Fruit fly (Drosophila melanogaster) whole organism, pupa: ENCODE data around the gene CG11417.

ENCODE experiments used
- CG15710 ChIP-seq: fragments of 200-800 bp; sonication (Bioruptor generic); optimal IDR thresholded peaks from 2 replicates; lab custom pipeline; 2018; ENCODE audit warnings: missing biosample characterization, mild to moderate bottlenecking, missing genetic modification characterization, moderate library complexity
- D1 ChIP-seq: fragments of 200-800 bp; sonication (Bioruptor generic); optimal IDR thresholded peaks from 2 replicates; lab custom pipeline; 2018; ENCODE audit warnings: missing biosample characterization, mild to moderate bottlenecking, missing genetic modification characterization, moderate library complexity

DNA sequence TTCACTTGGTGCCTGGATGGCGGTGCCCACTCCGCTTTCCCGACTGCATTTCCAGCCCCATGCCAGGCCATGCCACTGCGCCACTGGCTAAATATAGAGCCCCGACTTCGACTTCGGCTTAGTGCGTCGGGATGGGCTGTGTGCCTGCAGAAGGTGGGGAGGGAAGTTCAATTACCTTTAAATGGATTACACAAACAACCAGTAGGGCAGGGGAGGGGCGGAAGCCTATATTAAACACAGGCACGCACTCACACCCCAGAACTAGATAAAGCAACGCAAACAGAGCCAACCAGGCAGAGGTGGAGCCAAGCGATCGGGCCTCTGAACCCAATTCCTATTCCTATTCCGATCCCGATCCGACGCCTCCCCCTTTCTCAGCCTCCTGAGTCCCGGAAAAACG lies 28.7 kb downstream of the CG11417 start:
- TF ChIP-seq D1 (tag; lab: Kevin White, UChicago) (no peak), CG15710 (tag; lab: Kevin White, UChicago) (no peak)
